Fruit fly (Drosophila melanogaster): Measurements from ENCODE around the gene CG42486.

dm6 chr2L:11806022-11806700 lies 36.8 kb upstream of the CG42486 start:
- no peak for TF ChIP-seq EcR (GFP tag; optimal IDR thresholded peaks at IDR 0.05)
- no peak for TF ChIP-seq usp (GFP tag; optimal IDR thresholded peaks at IDR 0.05)
- no peak for TF ChIP-seq psq (optimal IDR thresholded peaks at IDR 0.05)

All from whole organism.